Worm (Caenorhabditis elegans) whole organism, L4 larva: ENCODE data around the gene nas-10.

Experiments
- F37D6.2 ChIP-seq: sonication (generic microtip); optimal IDR thresholded peaks from 2 replicates; lab custom pipeline; 2016; ENCODE audit warnings: mild to moderate bottlenecking, missing genetic modification characterization, missing compliant biosample characterization
- T20F7.1 ChIP-seq: fragments of 200-800 bp; sonication (Bioruptor generic); optimal IDR thresholded peaks from 2 replicates; lab custom pipeline; 2018; ENCODE audit warnings: mild to moderate bottlenecking, missing genetic modification characterization, missing compliant biosample characterization
- T26A8.4 ChIP-seq: fragments of 200-800 bp; sonication (Bioruptor generic); IDR thresholded peaks from 2 replicates; pipeline ENCODE4 v1.3.6; 2022; ENCODE audit warnings: missing genetic modification characterization, missing compliant biosample characterization
- aly-2 ChIP-seq: sonication (generic microtip); optimal IDR thresholded peaks from 2 replicates; lab custom pipeline; 2018; ENCODE audit warnings: missing biosample characterization, missing genetic modification characterization
- arid-1 ChIP-seq: fragments of 200-800 bp; sonication (Bioruptor generic); conservative IDR thresholded peaks from 2 replicates; pipeline ENCODE4 v1.3.6; 2022; ENCODE audit warnings: missing genetic modification reagents, missing genetic modification characterization, missing compliant biosample characterization
- ceh-32 ChIP-seq: sonication (generic microtip); optimal IDR thresholded peaks from 2 replicates; lab custom pipeline; 2016; ENCODE audit warnings: mild to moderate bottlenecking, missing genetic modification characterization, missing compliant biosample characterization; ENCODE audit not compliant: poor library complexity
- ceh-82 ChIP-seq: sonication (generic microtip); optimal IDR thresholded peaks from 2 replicates; lab custom pipeline; 2017; ENCODE audit warnings: missing biosample characterization, missing genetic modification characterization
- cey-2 ChIP-seq: sonication (generic microtip); optimal IDR thresholded peaks from 3 replicates; lab custom pipeline; 2017; ENCODE audit warnings: missing genetic modification characterization, mild to moderate bottlenecking, missing compliant biosample characterization, antibody characterized with exemption, borderline replicate concordance; ENCODE audit not compliant: insufficient read depth
- daf-12 ChIP-seq: fragments of 150-350 bp; optimal IDR thresholded peaks from 2 replicates; lab custom pipeline; 2014; ENCODE audit warnings: missing biosample characterization, missing genetic modification reagents, missing genetic modification characterization
- daf-16 ChIP-seq, 3 experiments: sonication (generic microtip); optimal IDR thresholded peaks; 2 replicates each; lab custom pipeline; 2016 to 2017; ENCODE audit warnings: missing genetic modification characterization in 3 of 3, missing genetic modification reagents in 3 of 3, mild to moderate bottlenecking in 2 of 3, missing compliant biosample characterization in 2 of 3, missing biosample characterization in 1 of 3, moderate library complexity in 1 of 3
- daf-19 ChIP-seq: fragments of 200-800 bp; sonication (Bioruptor generic); conservative IDR thresholded peaks from 2 replicates; pipeline ENCODE4 v1.3.6; 2022; ENCODE audit warnings: missing genetic modification characterization, missing compliant biosample characterization
- daf-8 ChIP-seq: fragments of 200-800 bp; sonication (Bioruptor generic); IDR thresholded peaks from 2 replicates; pipeline ENCODE4 v1.3.6; 2022; ENCODE audit warnings: missing genetic modification characterization, missing compliant biosample characterization
- dmd-8 ChIP-seq: fragments of 200-800 bp; sonication (Bioruptor generic); IDR thresholded peaks from 2 replicates; pipeline ENCODE4 v1.3.6; 2022; ENCODE audit warnings: missing genetic modification characterization, missing compliant biosample characterization
- duxl-1 ChIP-seq: sonication (generic microtip); optimal IDR thresholded peaks from 2 replicates; lab custom pipeline; 2016; ENCODE audit warnings: mild to moderate bottlenecking, missing genetic modification characterization, moderate library complexity, missing compliant biosample characterization; ENCODE audit not compliant: poor library complexity
- egl-27 ChIP-seq: sonication (generic microtip); optimal IDR thresholded peaks from 3 replicates; lab custom pipeline; 2017; ENCODE audit warnings: missing biosample characterization, missing genetic modification reagents, missing genetic modification characterization
- fos-1 ChIP-seq: fragments of 150-350 bp; optimal IDR thresholded peaks from 2 replicates; lab custom pipeline; 2014; ENCODE audit warnings: missing biosample characterization, missing genetic modification characterization
- hlh-11 ChIP-seq: fragments of 200-800 bp; sonication (Bioruptor generic); optimal IDR thresholded peaks from 2 replicates; lab custom pipeline; 2018; ENCODE audit warnings: mild to moderate bottlenecking, missing genetic modification characterization, missing compliant biosample characterization
- hmg-1.1 ChIP-seq: fragments of 200-800 bp; sonication (Bioruptor generic); IDR thresholded peaks from 2 replicates; pipeline ENCODE4 v1.3.6; 2022; ENCODE audit warnings: missing genetic modification reagents, missing genetic modification characterization, missing compliant biosample characterization
- lin-15B ChIP-seq: fragments of 150-350 bp; sonication (generic microtip); optimal IDR thresholded peaks from 3 replicates; lab custom pipeline; 2014; ENCODE audit warnings: missing biosample characterization, missing genetic modification characterization
- lin-38 ChIP-seq: fragments of 200-800 bp; sonication (Bioruptor generic); IDR thresholded peaks from 2 replicates; pipeline ENCODE4 v1.3.6; 2022; ENCODE audit warnings: missing genetic modification reagents, missing genetic modification characterization, missing compliant biosample characterization
- lin-39 ChIP-seq: fragments of 150-350 bp; optimal IDR thresholded peaks from 2 replicates; lab custom pipeline; 2014; ENCODE audit warnings: missing biosample characterization, missing genetic modification reagents, missing genetic modification characterization
- lir-3 ChIP-seq: sonication (generic microtip); optimal IDR thresholded peaks from 2 replicates; lab custom pipeline; 2016; ENCODE audit warnings: mild to moderate bottlenecking, missing genetic modification characterization, missing compliant biosample characterization
- lsy-2 ChIP-seq, 2 experiments: fragments of 150-350 bp in 1 of 2; sonication (generic microtip) in 1 of 2; optimal IDR thresholded peaks; 2 replicates each; lab custom pipeline; 2014 to 2017; ENCODE audit warnings: missing biosample characterization in 2 of 2, missing genetic modification characterization in 2 of 2
- mdl-1 ChIP-seq, 2 experiments: fragments of 150-350 bp in 1 of 2; sonication (generic microtip) in 1 of 2; optimal IDR thresholded peaks; 2 replicates each; lab custom pipeline; 2014 to 2017; ENCODE audit warnings: missing biosample characterization in 2 of 2, missing genetic modification characterization in 2 of 2
- mdt-29 ChIP-seq: fragments of 200-800 bp; sonication (Bioruptor generic); IDR thresholded peaks from 2 replicates; pipeline ENCODE4 v1.3.6; 2022; ENCODE audit warnings: missing genetic modification reagents, missing genetic modification characterization, missing compliant biosample characterization
- mxl-2 ChIP-seq: fragments of 200-800 bp; sonication (Bioruptor generic); conservative IDR thresholded peaks from 2 replicates; pipeline ENCODE4 v1.3.6; 2022; ENCODE audit warnings: missing genetic modification reagents, missing genetic modification characterization, missing compliant biosample characterization
- mxl-3 ChIP-seq: fragments of 200-800 bp; sonication (Bioruptor generic); optimal IDR thresholded peaks from 2 replicates; lab custom pipeline; 2018; ENCODE audit warnings: mild to moderate bottlenecking, missing genetic modification characterization, missing compliant biosample characterization
- nhr-42 ChIP-seq: fragments of 200-800 bp; sonication (Bioruptor generic); IDR thresholded peaks from 2 replicates; pipeline ENCODE4 v1.3.6; 2022; ENCODE audit warnings: missing genetic modification characterization, missing compliant biosample characterization
- nhr-76 ChIP-seq: fragments of 150-350 bp; optimal IDR thresholded peaks from 2 replicates; lab custom pipeline; 2014; ENCODE audit warnings: missing biosample characterization, missing genetic modification characterization
- nhr-77 ChIP-seq: fragments of 150-350 bp; optimal IDR thresholded peaks from 2 replicates; lab custom pipeline; 2014; ENCODE audit warnings: missing biosample characterization, missing genetic modification characterization
- php-3 ChIP-seq: fragments of 200-800 bp; sonication (Bioruptor generic); IDR thresholded peaks from 2 replicates; pipeline ENCODE4 v1.3.6; 2022; ENCODE audit warnings: missing genetic modification reagents, missing genetic modification characterization, missing compliant biosample characterization
- pqm-1 ChIP-seq: sonication (generic microtip); optimal IDR thresholded peaks from 2 replicates; lab custom pipeline; 2017; ENCODE audit warnings: missing biosample characterization, missing genetic modification characterization
- rbr-2 ChIP-seq: sonication (generic microtip); optimal IDR thresholded peaks from 2 replicates; lab custom pipeline; 2016; ENCODE audit warnings: missing genotype, missing genetic modification characterization, missing compliant biosample characterization
- saeg-2 ChIP-seq: fragments of 200-800 bp; sonication (Bioruptor generic); IDR thresholded peaks from 2 replicates; pipeline ENCODE4 v1.3.6; 2022; ENCODE audit warnings: missing genetic modification reagents, missing genetic modification characterization, missing compliant biosample characterization
- snpc-1.2 ChIP-seq: fragments of 200-800 bp; sonication (Bioruptor generic); IDR thresholded peaks from 2 replicates; pipeline ENCODE4 v1.3.6; 2022; ENCODE audit warnings: missing genetic modification reagents, missing genetic modification characterization, missing compliant biosample characterization
- snpc-4 ChIP-seq: fragments of 150-350 bp; optimal IDR thresholded peaks from 2 replicates; lab custom pipeline; 2014; ENCODE audit warnings: missing biosample characterization, missing genetic modification characterization
- spr-3 ChIP-seq: fragments of 200-800 bp; sonication (Bioruptor generic); optimal IDR thresholded peaks from 2 replicates; lab custom pipeline; 2018; ENCODE audit warnings: mild to moderate bottlenecking, missing genetic modification characterization, missing compliant biosample characterization
- tag-97 ChIP-seq: fragments of 200-800 bp; sonication (Bioruptor generic); IDR thresholded peaks from 2 replicates; pipeline ENCODE4 v1.3.6; 2022; ENCODE audit warnings: missing genetic modification characterization, missing compliant biosample characterization
- tra-1 ChIP-seq: fragments of 200-800 bp; sonication (Bioruptor generic); IDR thresholded peaks from 2 replicates; pipeline ENCODE4 v1.3.6; 2022; ENCODE audit warnings: missing genetic modification reagents, missing genetic modification characterization, missing compliant biosample characterization
- zfp-2 ChIP-seq: sonication (generic microtip); optimal IDR thresholded peaks from 2 replicates; lab custom pipeline; 2016; ENCODE audit warnings: mild to moderate bottlenecking, missing genetic modification characterization, missing compliant biosample characterization
- zfp-3 ChIP-seq: fragments of 200-800 bp; sonication (Bioruptor generic); conservative IDR thresholded peaks from 2 replicates; pipeline ENCODE4 v1.3.6; 2022; ENCODE audit warnings: missing genetic modification reagents, missing genetic modification characterization, missing compliant biosample characterization
- ztf-11 ChIP-seq: fragments of 150-350 bp; optimal IDR thresholded peaks from 2 replicates; lab custom pipeline; 2014; ENCODE audit warnings: missing biosample characterization, missing genetic modification characterization
- ztf-7 ChIP-seq: fragments of 150-350 bp; optimal IDR thresholded peaks from 2 replicates; lab custom pipeline; 2014; ENCODE audit warnings: missing biosample characterization, missing genetic modification characterization

Gene nas-10

ce11 chrX:10970629-10971028, 7.3 kb upstream of the nas-10 start, which contains the start of gene K09C8.8:
K09C8.8 (plus strand) TSS chrX:10970929.
- TF ChIP-seq ceh-32 (tag; lab: Kevin White, UChicago) (no peak), mxl-2 (GFP tag; lab: Robert Waterston, UW) (no peak), mxl-3 (GFP tag; lab: Kevin White, UChicago) (no peak), nhr-42 (GFP tag; lab: Robert Waterston, UW) (no peak), fos-1 (tag; lab: Kevin White, UChicago) (no peak), arid-1 (GFP tag; lab: Robert Waterston, UW) (no peak), saeg-2 (no peak), hmg-1.1 (no peak), tra-1 (GFP tag; lab: Robert Waterston, UW) (no peak), nhr-77 (no peak), lsy-2 (tag; optimal IDR thresholded peaks at IDR 0.05; lab: Kevin White, UChicago) (no peak), cey-2 (tag; lab: Kevin White, UChicago) (no peak), ztf-11 (tag; lab: Kevin White, UChicago) (no peak), php-3 (no peak), egl-27 (tag; lab: Kevin White, UChicago) (no peak), snpc-1.2 (GFP tag; lab: Robert Waterston, UW) (no peak), zfp-3 (GFP tag; lab: Robert Waterston, UW) (no peak), daf-19 (GFP tag; lab: Robert Waterston, UW) (no peak), lin-15B (no peak), duxl-1 (tag; lab: Kevin White, UChicago) (no peak)

- no peak for TF ChIP-seq lir-3 (tag; lab: Kevin White, UChicago)
- TF ChIP-seq daf-12 (tag; lab: Kevin White, UChicago), result no peak
- no peak for TF ChIP-seq lin-38 (GFP tag; lab: Robert Waterston, UW)
- TF ChIP-seq lsy-2 (tag; optimal IDR thresholded peaks at IDR 0.05; lab: Kevin White, UChicago), result no peak
- no peak for TF ChIP-seq F37D6.2 (tag; lab: Kevin White, UChicago)
- TF ChIP-seq T20F7.1 (GFP tag; lab: Kevin White, UChicago), result no peak
- TF ChIP-seq snpc-4 (tag; lab: Kevin White, UChicago), result no peak
- no peak for TF ChIP-seq aly-2 (tag; lab: Kevin White, UChicago)
- TF ChIP-seq dmd-8 (GFP tag; lab: Robert Waterston, UW), result no peak
- no peak for TF ChIP-seq zfp-2 (tag; lab: Kevin White, UChicago)
- no peak for TF ChIP-seq ceh-32 (tag; lab: Kevin White, UChicago)
- no peak for TF ChIP-seq tag-97 (GFP tag; lab: Robert Waterston, UW)
- TF ChIP-seq daf-8, result no peak
- no peak for TF ChIP-seq pqm-1 (tag; lab: Kevin White, UChicago)
- TF ChIP-seq, all 104 proteins: peak for 0
Observed at ce11 chrX:10967698-10968097, 4.4 kb upstream of the nas-10 start, which contains the start of gene K09C8.9. K09C8.9 (minus strand) TSS chrX:10967798.

- TF ChIP-seq ceh-82 (no peak), rbr-2 (tag; lab: Kevin White, UChicago) (no peak), ztf-7 (tag; lab: Kevin White, UChicago) (no peak), nhr-76 (no peak), hlh-11 (tag; lab: Kevin White, UChicago) (no peak), lin-39 (tag; lab: Kevin White, UChicago) (no peak), ceh-32 (tag; lab: Kevin White, UChicago) (no peak), T26A8.4 (no peak), lsy-2 (tag; optimal IDR thresholded peaks at IDR 0.05; lab: Kevin White, UChicago) (no peak), mdl-1 (tag; optimal IDR thresholded peaks at IDR 0.05; lab: Kevin White, UChicago) (no peak), daf-16 (GFP tag; optimal IDR thresholded peaks at IDR 0.05; lab: Kevin White, UChicago) (no peak), daf-16 (tag; optimal IDR thresholded peaks at IDR 0.05; lab: Kevin White, UChicago) (no peak), snpc-1.2 (GFP tag; lab: Robert Waterston, UW) (no peak), mdt-29 (GFP tag; lab: Robert Waterston, UW) (no peak), spr-3 (GFP tag; lab: Kevin White, UChicago) (no peak)
Observed at ce11 chrX:10966251-10966650, 2.9 kb upstream of the nas-10 start, which contains the start of gene lge-1. lge-1 (plus strand) TSS chrX:10966551.
